Fruit fly (Drosophila melanogaster): ENCODE results near the gene CG10413.

DNA sequence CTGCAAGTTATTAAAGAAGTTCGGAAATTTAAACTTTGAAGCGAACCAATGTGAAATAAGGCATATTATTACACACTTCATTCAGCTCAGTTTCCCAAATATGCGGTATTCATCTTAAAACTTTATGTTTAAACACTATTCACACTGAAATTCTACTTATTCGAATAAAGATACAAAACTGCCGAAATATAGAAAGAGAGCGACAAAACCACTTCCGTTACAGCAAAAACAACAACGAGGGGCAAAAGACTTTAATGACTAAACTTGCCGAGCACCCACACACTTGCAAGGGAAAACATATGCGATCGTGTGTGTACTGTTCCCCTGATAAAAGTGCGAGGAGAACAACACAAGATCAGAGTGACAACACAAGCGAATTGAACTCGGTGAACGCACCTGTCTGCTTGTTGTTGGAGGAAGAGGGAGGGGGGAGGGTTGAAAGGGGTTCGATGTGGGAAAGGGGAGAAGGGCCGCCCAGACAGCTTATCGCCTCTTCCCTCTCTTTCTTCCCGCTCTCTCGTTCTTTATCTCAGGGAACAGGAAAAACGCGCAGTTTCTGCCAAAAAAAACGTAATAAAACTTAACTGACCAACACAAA lies 43.4 kb downstream of the CG10413 start:
- TF ChIP-seq Clk (GFP tag; optimal IDR thresholded peaks at IDR 0.05) = no peak
- peak; percentile 36 for TF ChIP-seq CG12768 (GFP tag; optimal IDR thresholded peaks at IDR 0.05)
- TF ChIP-seq bab1 (GFP tag; optimal IDR thresholded peaks at IDR 0.05) = no peak
- no peak for TF ChIP-seq CG7045 (GFP tag; optimal IDR thresholded peaks at IDR 0.05)
- no peak for TF ChIP-seq ovo (GFP tag; optimal IDR thresholded peaks at IDR 0.05)
- TF ChIP-seq CG1620 (GFP tag; optimal IDR thresholded peaks at IDR 0.05) = no peak
- no peak for TF ChIP-seq Crg-1 (GFP tag; optimal IDR thresholded peaks at IDR 0.05)
- no peak for TF ChIP-seq cic (GFP tag; optimal IDR thresholded peaks at IDR 0.05)
- peak; percentile 41 for TF ChIP-seq Mnt (GFP tag; optimal IDR thresholded peaks at IDR 0.05)

All from whole organism, adult.